Worm (Caenorhabditis elegans) whole organism, L4 larva: ENCODE measurements around the gene ddl-1.
A peak's percentile ranks its signal among the peaks of the same experiment; 100 is the strongest.

Experiments
- D1046.2 ChIP-seq: fragments of 200-800 bp; sonication (Bioruptor generic); IDR thresholded peaks from 2 replicates; pipeline ENCODE4 v1.3.6; 2022; ENCODE audit warnings: missing genetic modification characterization, missing compliant biosample characterization
- R02D3.7 ChIP-seq: fragments of 150-350 bp; sonication (generic microtip); optimal IDR thresholded peaks from 3 replicates; lab custom pipeline; 2014; ENCODE audit warnings: missing biosample characterization, missing genetic modification characterization
- Y105C5A.15 ChIP-seq: fragments of 200-800 bp; sonication (Bioruptor generic); IDR thresholded peaks from 2 replicates; pipeline ENCODE4 v1.3.6; 2022; ENCODE audit warnings: missing genetic modification characterization, missing compliant biosample characterization
- aha-1 ChIP-seq: fragments of 150-350 bp; peaks from one replicate; lab custom pipeline; 2014; ENCODE audit warnings: missing biosample characterization, missing genetic modification characterization
- ama-1 ChIP-seq: fragments of 150-350 bp; optimal IDR thresholded peaks from 2 replicates; lab custom pipeline; 2014; ENCODE audit warnings: inconsistent platforms, mixed read lengths
- attf-4 ChIP-seq: sonication (generic microtip); optimal IDR thresholded peaks from 3 replicates; lab custom pipeline; 2017; ENCODE audit warnings: missing biosample characterization, missing genetic modification characterization
- ceh-28 ChIP-seq: fragments of 150-350 bp; optimal IDR thresholded peaks from 2 replicates; lab custom pipeline; 2014; ENCODE audit warnings: missing biosample characterization, missing genetic modification reagents, missing genetic modification characterization
- ceh-32 ChIP-seq: sonication (generic microtip); optimal IDR thresholded peaks from 2 replicates; lab custom pipeline; 2016; ENCODE audit warnings: mild to moderate bottlenecking, missing genetic modification characterization, missing compliant biosample characterization; ENCODE audit not compliant: poor library complexity
- ceh-62 ChIP-seq: sonication (generic microtip); optimal IDR thresholded peaks from 2 replicates; lab custom pipeline; 2017; ENCODE audit warnings: missing biosample characterization, missing genetic modification characterization
- ces-1 ChIP-seq: fragments of 150-350 bp; sonication (generic microtip); optimal IDR thresholded peaks from 4 replicates; lab custom pipeline; 2014; ENCODE audit warnings: missing biosample characterization, missing genetic modification reagents, missing genetic modification characterization
- cey-2 ChIP-seq: sonication (generic microtip); optimal IDR thresholded peaks from 3 replicates; lab custom pipeline; 2017; ENCODE audit warnings: missing genetic modification characterization, mild to moderate bottlenecking, missing compliant biosample characterization, antibody characterized with exemption, borderline replicate concordance; ENCODE audit not compliant: insufficient read depth
- ctbp-1 ChIP-seq: fragments of 200-800 bp; sonication (Bioruptor generic); IDR thresholded peaks from 2 replicates; pipeline ENCODE4 v1.3.6; 2022; ENCODE audit warnings: missing genetic modification reagents, missing genetic modification characterization, missing compliant biosample characterization
- daf-19 ChIP-seq: fragments of 200-800 bp; sonication (Bioruptor generic); conservative IDR thresholded peaks from 2 replicates; pipeline ENCODE4 v1.3.6; 2022; ENCODE audit warnings: missing genetic modification characterization, missing compliant biosample characterization
- dmd-8 ChIP-seq: fragments of 200-800 bp; sonication (Bioruptor generic); IDR thresholded peaks from 2 replicates; pipeline ENCODE4 v1.3.6; 2022; ENCODE audit warnings: missing genetic modification characterization, missing compliant biosample characterization
- duxl-1 ChIP-seq: sonication (generic microtip); optimal IDR thresholded peaks from 2 replicates; lab custom pipeline; 2016; ENCODE audit warnings: mild to moderate bottlenecking, missing genetic modification characterization, moderate library complexity, missing compliant biosample characterization; ENCODE audit not compliant: poor library complexity
- dve-1 ChIP-seq: sonication (generic microtip); optimal IDR thresholded peaks from 2 replicates; lab custom pipeline; 2017; ENCODE audit warnings: antibody characterized with exemption, mild to moderate bottlenecking, missing genetic modification characterization, missing compliant biosample characterization; ENCODE audit not compliant: insufficient read depth
- fkh-10 ChIP-seq: fragments of 150-350 bp; optimal IDR thresholded peaks from 2 replicates; lab custom pipeline; 2014; ENCODE audit warnings: missing biosample characterization, missing genetic modification reagents, missing genetic modification characterization
- fos-1 ChIP-seq: fragments of 150-350 bp; optimal IDR thresholded peaks from 2 replicates; lab custom pipeline; 2014; ENCODE audit warnings: missing biosample characterization, missing genetic modification characterization
- gei-8 ChIP-seq: fragments of 200-800 bp; sonication (Bioruptor generic); optimal IDR thresholded peaks from 2 replicates; lab custom pipeline; 2018; ENCODE audit warnings: mild to moderate bottlenecking, missing genetic modification characterization, missing compliant biosample characterization
- hlh-30 ChIP-seq: sonication (generic microtip); optimal IDR thresholded peaks from 2 replicates; lab custom pipeline; 2017; ENCODE audit warnings: antibody characterized with exemption, mild to moderate bottlenecking, missing genetic modification characterization, missing compliant biosample characterization; ENCODE audit not compliant: insufficient read depth
- jun-1 ChIP-seq: fragments of 150-350 bp; optimal IDR thresholded peaks from 2 replicates; lab custom pipeline; 2014; ENCODE audit warnings: missing biosample characterization, missing genetic modification reagents, missing genetic modification characterization
- lim-7 ChIP-seq: fragments of 200-800 bp; sonication (Bioruptor generic); IDR thresholded peaks from 2 replicates; pipeline ENCODE4 v1.3.6; 2022; ENCODE audit warnings: missing genetic modification characterization, missing compliant biosample characterization
- lin-29 ChIP-seq: fragments of 200-800 bp; sonication (Bioruptor generic); IDR thresholded peaks from 2 replicates; pipeline ENCODE4 v1.3.6; 2022; ENCODE audit warnings: missing genetic modification reagents, missing genetic modification characterization, missing compliant biosample characterization
- lsy-2 ChIP-seq, 2 experiments: fragments of 150-350 bp in 1 of 2; sonication (generic microtip) in 1 of 2; optimal IDR thresholded peaks; 2 replicates each; lab custom pipeline; 2014 to 2017; ENCODE audit warnings: missing biosample characterization in 2 of 2, missing genetic modification characterization in 2 of 2
- mxl-2 ChIP-seq: fragments of 200-800 bp; sonication (Bioruptor generic); conservative IDR thresholded peaks from 2 replicates; pipeline ENCODE4 v1.3.6; 2022; ENCODE audit warnings: missing genetic modification reagents, missing genetic modification characterization, missing compliant biosample characterization
- nhr-102 ChIP-seq: sonication (generic microtip); optimal IDR thresholded peaks from 2 replicates; lab custom pipeline; 2016; ENCODE audit warnings: mild to moderate bottlenecking, missing genetic modification characterization, moderate library complexity, missing compliant biosample characterization
- nhr-11 ChIP-seq: fragments of 150-350 bp; optimal IDR thresholded peaks from 2 replicates; lab custom pipeline; 2014; ENCODE audit warnings: missing biosample characterization, missing genetic modification characterization
- nhr-111 ChIP-seq: fragments of 200-800 bp; sonication (Bioruptor generic); optimal IDR thresholded peaks from 2 replicates; lab custom pipeline; 2018; ENCODE audit warnings: mild to moderate bottlenecking, missing genetic modification characterization, missing compliant biosample characterization
- nhr-42 ChIP-seq: fragments of 200-800 bp; sonication (Bioruptor generic); IDR thresholded peaks from 2 replicates; pipeline ENCODE4 v1.3.6; 2022; ENCODE audit warnings: missing genetic modification characterization, missing compliant biosample characterization
- nhr-77 ChIP-seq: fragments of 150-350 bp; optimal IDR thresholded peaks from 2 replicates; lab custom pipeline; 2014; ENCODE audit warnings: missing biosample characterization, missing genetic modification characterization
- rbr-2 ChIP-seq: sonication (generic microtip); optimal IDR thresholded peaks from 2 replicates; lab custom pipeline; 2016; ENCODE audit warnings: missing genotype, missing genetic modification characterization, missing compliant biosample characterization
- saeg-2 ChIP-seq: fragments of 200-800 bp; sonication (Bioruptor generic); IDR thresholded peaks from 2 replicates; pipeline ENCODE4 v1.3.6; 2022; ENCODE audit warnings: missing genetic modification reagents, missing genetic modification characterization, missing compliant biosample characterization
- sdz-12 ChIP-seq: fragments of 200-800 bp; sonication (Bioruptor generic); optimal IDR thresholded peaks from 2 replicates; lab custom pipeline; 2018; ENCODE audit warnings: mild to moderate bottlenecking, missing genetic modification characterization, missing compliant biosample characterization
- set-16 ChIP-seq: fragments of 200-800 bp; sonication (Bioruptor generic); IDR thresholded peaks from 2 replicates; pipeline ENCODE4 v1.3.6; 2022; ENCODE audit warnings: missing genetic modification reagents, missing genetic modification characterization, missing compliant biosample characterization
- skn-1 ChIP-seq: fragments of 150-350 bp; optimal IDR thresholded peaks from 2 replicates; lab custom pipeline; 2014; ENCODE audit warnings: missing biosample characterization, missing genetic modification characterization
- tag-97 ChIP-seq: fragments of 200-800 bp; sonication (Bioruptor generic); IDR thresholded peaks from 2 replicates; pipeline ENCODE4 v1.3.6; 2022; ENCODE audit warnings: missing genetic modification characterization, missing compliant biosample characterization
- tra-1 ChIP-seq: fragments of 200-800 bp; sonication (Bioruptor generic); IDR thresholded peaks from 2 replicates; pipeline ENCODE4 v1.3.6; 2022; ENCODE audit warnings: missing genetic modification reagents, missing genetic modification characterization, missing compliant biosample characterization
- unc-130 ChIP-seq: sonication (generic microtip); optimal IDR thresholded peaks from 2 replicates; lab custom pipeline; 2016; ENCODE audit warnings: missing genetic modification reagents, missing genetic modification characterization, missing compliant biosample characterization
- unc-62 ChIP-seq, 3 experiments: fragments of 150-350 bp in 1 of 3; sonication (generic microtip); optimal IDR thresholded peaks in 2 of 3; peaks in 1 of 3; 1 replicate in 1 of 3; 2 replicates in 2 of 3; lab custom pipeline; 2014 to 2017; ENCODE audit warnings: missing biosample characterization in 3 of 3, missing genetic modification characterization in 3 of 3, missing genetic modification reagents in 3 of 3, missing genotype in 1 of 3
- vab-7 ChIP-seq: fragments of 200-800 bp; sonication (Bioruptor generic); IDR thresholded peaks from 2 replicates; pipeline ENCODE4 v1.3.6; 2022; ENCODE audit warnings: missing genetic modification reagents, missing genetic modification characterization, missing compliant biosample characterization
- zag-1 ChIP-seq: fragments of 150-350 bp; optimal IDR thresholded peaks from 2 replicates; lab custom pipeline; 2014; ENCODE audit warnings: missing biosample characterization, missing genetic modification characterization
- zfp-3 ChIP-seq: fragments of 200-800 bp; sonication (Bioruptor generic); conservative IDR thresholded peaks from 2 replicates; pipeline ENCODE4 v1.3.6; 2022; ENCODE audit warnings: missing genetic modification reagents, missing genetic modification characterization, missing compliant biosample characterization
- zip-2 ChIP-seq: fragments of 150-350 bp; optimal IDR thresholded peaks from 2 replicates; lab custom pipeline; 2014; ENCODE audit warnings: missing biosample characterization, missing genetic modification characterization
- ztf-11 ChIP-seq: fragments of 150-350 bp; optimal IDR thresholded peaks from 2 replicates; lab custom pipeline; 2014; ENCODE audit warnings: missing biosample characterization, missing genetic modification characterization

ddl-1 gene

DNA sequence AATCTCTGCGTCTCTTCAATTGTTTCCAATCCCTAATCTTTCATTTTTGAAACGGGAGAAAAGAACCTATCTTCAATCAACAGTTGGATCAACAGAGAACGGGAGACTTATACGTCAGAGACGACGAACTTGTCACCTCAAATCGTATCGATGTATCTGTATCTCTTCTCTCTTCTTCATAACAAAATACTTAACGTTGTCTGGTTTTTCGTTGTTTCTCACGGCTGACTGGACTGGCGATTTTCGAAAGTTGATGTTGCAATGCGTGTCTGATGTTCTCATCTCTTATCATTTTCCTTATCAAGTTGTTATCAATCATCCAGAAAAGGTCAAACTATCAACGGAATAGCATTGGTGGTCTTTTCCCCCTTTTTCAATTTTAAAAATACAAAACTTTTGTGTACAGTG is 42.6 kb downstream of the ddl-1 start (continued):
- TF ChIP-seq ces-1 (GFP tag; lab: Kevin White, UChicago) = no peak
- TF ChIP-seq vab-7 (GFP tag; lab: Robert Waterston, UW) = no peak
- no peak for TF ChIP-seq fkh-10
- TF ChIP-seq tag-97 = no peak
- no peak for TF ChIP-seq nhr-42 (GFP tag; lab: Robert Waterston, UW)
- TF ChIP-seq duxl-1 (tag; lab: Kevin White, UChicago) = no peak
- peak; percentile 68 for TF ChIP-seq dve-1 (tag; lab: Kevin White, UChicago)
- no peak for TF ChIP-seq skn-1 (tag; lab: Kevin White, UChicago)

ce11 chrII:5604441-5604840 is 43.7 kb downstream of the ddl-1 start:
- no peak for TF ChIP-seq rbr-2 (tag; lab: Kevin White, UChicago)
- TF ChIP-seq Y105C5A.15 = no peak
- TF ChIP-seq ama-1 (lab: Kevin White, UChicago) = no peak
- TF ChIP-seq ztf-11 = no peak
- no peak for TF ChIP-seq lim-7 (GFP tag; lab: Robert Waterston, UW)
- no peak for TF ChIP-seq ctbp-1
- no peak for TF ChIP-seq skn-1 (tag; lab: Kevin White, UChicago)
- TF ChIP-seq hlh-30 (tag; lab: Kevin White, UChicago) = no peak
- no peak for TF ChIP-seq nhr-77 (tag; lab: Kevin White, UChicago)
- no peak for TF ChIP-seq zip-2 (tag; lab: Kevin White, UChicago)
- no peak for TF ChIP-seq attf-4 (tag; lab: Kevin White, UChicago)
- no peak for TF ChIP-seq lsy-2 (tag; optimal IDR thresholded peaks at IDR 0.05; lab: Kevin White, UChicago)
- no peak for TF ChIP-seq set-16
- no peak for TF ChIP-seq jun-1 (tag; lab: Kevin White, UChicago)
- no peak for TF ChIP-seq cey-2 (tag; lab: Kevin White, UChicago)

DNA sequence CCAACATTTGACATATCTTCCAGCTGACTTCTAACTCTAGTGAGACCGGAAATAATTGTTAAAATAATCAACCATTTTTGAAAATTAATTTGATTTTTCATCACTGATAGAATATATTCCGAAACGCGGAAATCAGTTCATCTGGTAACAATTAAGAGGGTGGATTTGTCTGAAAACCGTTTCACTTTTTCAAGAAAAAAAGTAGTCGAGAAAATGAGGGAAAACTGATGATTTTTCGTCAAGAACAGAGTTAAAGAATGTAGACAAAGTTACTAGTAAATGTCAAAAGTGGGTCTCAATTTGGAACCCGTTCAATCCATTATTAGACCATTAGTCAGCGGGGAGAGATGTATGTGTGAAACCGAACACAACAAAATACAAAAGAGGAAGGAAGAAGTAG is 45.0 kb downstream of the ddl-1 start, which contains the start of gene C17G10.6:
TSS of gene C17G10.6 (minus strand) at position 101 of the 400 bp plus-strand sequence.
- TF ChIP-seq ctbp-1 = no peak
- TF ChIP-seq zip-2 (tag; lab: Kevin White, UChicago) = no peak
- no peak for TF ChIP-seq dve-1 (tag; lab: Kevin White, UChicago)
- no peak for TF ChIP-seq lin-29 (GFP tag; lab: Robert Waterston, UW)
- no peak for TF ChIP-seq saeg-2 (GFP tag; lab: Robert Waterston, UW)
- TF ChIP-seq ztf-11 = no peak
- TF ChIP-seq R02D3.7 (tag; lab: Kevin White, UChicago) = no peak
- no peak for TF ChIP-seq daf-19 (GFP tag; lab: Robert Waterston, UW)
- no peak for TF ChIP-seq zfp-3 (GFP tag; lab: Robert Waterston, UW)

DNA sequence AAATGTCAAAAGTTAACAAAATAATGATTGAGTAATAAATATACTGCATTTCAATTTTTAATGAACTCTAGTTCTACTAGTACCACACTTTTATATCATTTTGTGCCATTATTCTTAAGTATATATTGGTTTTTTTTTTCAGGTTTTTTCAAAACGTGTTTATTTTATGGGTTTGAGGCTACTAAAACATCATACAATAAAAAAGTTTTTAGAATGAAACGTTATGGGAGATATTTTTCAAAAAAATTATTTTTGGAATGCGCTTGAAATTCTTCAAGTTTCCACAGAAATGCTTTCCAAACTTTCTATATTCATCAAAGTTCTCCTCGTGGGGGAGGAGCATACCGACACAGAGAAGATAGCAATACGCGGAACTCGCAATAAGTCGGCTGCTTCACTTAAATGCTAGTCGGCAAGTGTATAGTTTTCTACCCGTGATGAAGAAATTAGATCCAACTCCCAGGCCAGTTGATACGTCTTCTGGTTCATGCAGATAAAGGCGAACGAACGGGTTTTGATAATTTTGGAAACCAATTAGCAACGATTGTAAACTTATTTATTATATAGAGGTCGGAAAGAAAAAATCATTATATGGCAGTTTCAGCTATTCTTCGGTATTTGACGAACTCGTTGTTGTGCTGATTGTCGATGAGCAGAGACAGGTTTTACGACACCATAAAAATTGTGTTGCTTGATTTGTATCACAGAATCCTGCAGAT is 48.7 kb downstream of the ddl-1 start, which contains the start of gene C17G10.10:
TSS of gene C17G10.10 (minus strand) at position 51 of the 719 bp plus-strand sequence.
- TF ChIP-seq dmd-8 (GFP tag; lab: Robert Waterston, UW) = no peak
- no peak for TF ChIP-seq R02D3.7 (tag; lab: Kevin White, UChicago)
- TF ChIP-seq attf-4 (tag; lab: Kevin White, UChicago) = no peak
- no peak for TF ChIP-seq fos-1
- no peak for TF ChIP-seq ceh-32 (tag; lab: Kevin White, UChicago)
- no peak for TF ChIP-seq tra-1
- peak; percentile 68 for TF ChIP-seq nhr-102 (tag; lab: Kevin White, UChicago)
- no peak for TF ChIP-seq gei-8 (GFP tag; lab: Kevin White, UChicago)
- TF ChIP-seq aha-1 = peak; percentile 88
- TF ChIP-seq D1046.2 = no peak
- TF ChIP-seq ama-1 (lab: Kevin White, UChicago) = peak; percentile 97
- no peak for TF ChIP-seq sdz-12
- no peak for TF ChIP-seq zag-1 (tag; lab: Kevin White, UChicago)
- peak; percentile 39 for TF ChIP-seq unc-130 (GFP tag; lab: Kevin White, UChicago)
- no peak for TF ChIP-seq unc-62 (GFP tag; optimal IDR thresholded peaks at IDR 0.05 in 1 of 2; lab: Kevin White, UChicago)
- no peak for TF ChIP-seq unc-62 (tag; optimal IDR thresholded peaks at IDR 0.05; lab: Kevin White, UChicago)
- TF ChIP-seq ces-1 (GFP tag; lab: Kevin White, UChicago) = no peak
- no peak for TF ChIP-seq ceh-28
- no peak for TF ChIP-seq ceh-62 (tag; lab: Kevin White, UChicago)
- no peak for TF ChIP-seq fkh-10
- TF ChIP-seq nhr-111 (GFP tag; lab: Kevin White, UChicago) = peak; percentile 59
- TF ChIP-seq nhr-11 (tag; lab: Kevin White, UChicago) = peak; percentile 26
- TF ChIP-seq mxl-2 (GFP tag; lab: Robert Waterston, UW) = no peak
- TF ChIP-seq ztf-11 = no peak
- no peak for TF ChIP-seq cey-2 (tag; lab: Kevin White, UChicago)
